Worm (Caenorhabditis elegans) whole organism, young adult: ENCODE measurements around the gene T28F3.8.
A peak's percentile ranks its signal among the peaks of the same experiment; 100 is the strongest.

Experiments
- D2030.7 ChIP-seq: fragments of 200-800 bp; sonication (Bioruptor generic); IDR thresholded peaks from 2 replicates; pipeline ENCODE4 v1.3.6; 2022; ENCODE audit warnings: missing genetic modification reagents, missing genetic modification characterization, missing compliant biosample characterization
- F37B4.10 ChIP-seq: fragments of 200-800 bp; sonication (Bioruptor generic); IDR thresholded peaks from 2 replicates; pipeline ENCODE4 v1.3.6; 2022; ENCODE audit warnings: missing genetic modification characterization, missing compliant biosample characterization
- F49E8.2 ChIP-seq: sonication (generic microtip); optimal IDR thresholded peaks from 3 replicates; lab custom pipeline; 2017; ENCODE audit warnings: missing genetic modification characterization, mild to moderate bottlenecking, missing compliant biosample characterization, antibody characterized with exemption, moderate library complexity; ENCODE audit not compliant: insufficient read depth
- K11D2.4 ChIP-seq: fragments of 200-800 bp; sonication (Bioruptor generic); IDR thresholded peaks from 2 replicates; pipeline ENCODE4 v1.3.6; 2022; ENCODE audit warnings: missing genetic modification reagents, missing genetic modification characterization, missing compliant biosample characterization
- Y67H2A.10 ChIP-seq: fragments of 200-800 bp; sonication (Bioruptor generic); conservative IDR thresholded peaks from 2 replicates; pipeline ENCODE4 v1.3.6; 2022; ENCODE audit warnings: missing genetic modification reagents, missing genetic modification characterization, missing compliant biosample characterization
- Y79H2A.3 ChIP-seq: fragments of 200-800 bp; sonication (Bioruptor generic); conservative IDR thresholded peaks from 2 replicates; pipeline ENCODE4 v1.3.6; 2022; ENCODE audit warnings: missing genetic modification reagents, missing genetic modification characterization, missing compliant biosample characterization
- akir-1 ChIP-seq: fragments of 200-800 bp; sonication (Bioruptor generic); optimal IDR thresholded peaks from 2 replicates; lab custom pipeline; 2018; ENCODE audit warnings: mild to moderate bottlenecking, missing genetic modification characterization, moderate library complexity, missing compliant biosample characterization
- aptf-2 ChIP-seq: fragments of 200-800 bp; sonication (Bioruptor generic); conservative IDR thresholded peaks from 2 replicates; pipeline ENCODE4 v1.3.6; 2022; ENCODE audit warnings: missing genetic modification reagents, missing genetic modification characterization, missing compliant biosample characterization
- cebp-1 ChIP-seq, 2 experiments: fragments of 200-800 bp in 1 of 2; sonication (Bioruptor generic) in 1 of 2; sonication (generic microtip) in 1 of 2; IDR thresholded peaks in 1 of 2; optimal IDR thresholded peaks in 1 of 2; 2 replicates each; pipeline versions ENCODE4 v1.3.6 to Lab custom; 2017 to 2022; ENCODE audit warnings: missing compliant biosample characterization in 2 of 2, missing genetic modification characterization in 2 of 2, mild to moderate bottlenecking in 1 of 2, missing genetic modification reagents in 1 of 2, moderate library complexity in 1 of 2
- ceh-40 ChIP-seq: fragments of 200-800 bp; sonication (Bioruptor generic); IDR thresholded peaks from 2 replicates; pipeline ENCODE4 v1.3.6; 2022; ENCODE audit warnings: missing genetic modification characterization, missing compliant biosample characterization
- ceh-79 ChIP-seq: sonication (generic microtip); optimal IDR thresholded peaks from 2 replicates; lab custom pipeline; 2017; ENCODE audit warnings: mild to moderate bottlenecking, missing genetic modification characterization, missing compliant biosample characterization
- dox-1 ChIP-seq: fragments of 200-800 bp; sonication (Bioruptor generic); IDR thresholded peaks from 2 replicates; pipeline ENCODE4 v1.3.6; 2022; ENCODE audit warnings: missing genetic modification reagents, missing genetic modification characterization, missing compliant biosample characterization
- egrh-3 ChIP-seq: fragments of 200-800 bp; sonication (Bioruptor generic); IDR thresholded peaks from 2 replicates; pipeline ENCODE4 v1.3.6; 2022; ENCODE audit warnings: missing genetic modification reagents, missing genetic modification characterization, missing compliant biosample characterization
- him-1 ChIP-seq: sonication (generic microtip); optimal IDR thresholded peaks from 2 replicates; lab custom pipeline; 2016; ENCODE audit warnings: missing genotype, missing genetic modification reagents, missing genetic modification characterization, missing compliant biosample characterization
- hmg-1.2 ChIP-seq: fragments of 200-800 bp; sonication (Bioruptor generic); IDR thresholded peaks from 2 replicates; pipeline ENCODE4 v1.3.6; 2022; ENCODE audit warnings: missing genetic modification reagents, missing genetic modification characterization, missing compliant biosample characterization
- lag-1 ChIP-seq: fragments of 200-800 bp; sonication (Bioruptor generic); IDR thresholded peaks from 2 replicates; pipeline ENCODE4 v1.3.6; 2022; ENCODE audit warnings: missing genetic modification reagents, missing genetic modification characterization, missing compliant biosample characterization
- lin-26 ChIP-seq: fragments of 200-800 bp; sonication (Bioruptor generic); IDR thresholded peaks from 2 replicates; pipeline ENCODE4 v1.3.6; 2022; ENCODE audit warnings: missing genetic modification reagents, missing genetic modification characterization, missing compliant biosample characterization
- lin-40 ChIP-seq: sonication (generic microtip); optimal IDR thresholded peaks from 2 replicates; lab custom pipeline; 2016; ENCODE audit warnings: missing genetic modification characterization, mild to moderate bottlenecking, missing compliant biosample characterization, missing genotype, missing genetic modification reagents
- lsl-1 ChIP-seq: fragments of 200-800 bp; sonication (Bioruptor generic); optimal IDR thresholded peaks from 2 replicates; lab custom pipeline; 2018; ENCODE audit warnings: mild to moderate bottlenecking, missing genetic modification characterization, moderate library complexity, missing compliant biosample characterization
- lsy-27 ChIP-seq: sonication (generic microtip); optimal IDR thresholded peaks from 2 replicates; lab custom pipeline; 2017; ENCODE audit warnings: missing genetic modification characterization, mild to moderate bottlenecking, missing compliant biosample characterization, antibody characterized with exemption, missing genotype, borderline replicate concordance; ENCODE audit not compliant: insufficient read depth
- madf-10 ChIP-seq: sonication (generic microtip); optimal IDR thresholded peaks from 2 replicates; lab custom pipeline; 2016; ENCODE audit warnings: mild to moderate bottlenecking, missing genetic modification characterization, missing compliant biosample characterization
- mcd-1 ChIP-seq: fragments of 200-800 bp; sonication (Bioruptor generic); IDR thresholded peaks from 2 replicates; pipeline ENCODE4 v1.3.6; 2022; ENCODE audit warnings: missing genetic modification reagents, missing genetic modification characterization, missing compliant biosample characterization
- nhr-27 ChIP-seq: fragments of 200-800 bp; sonication (Bioruptor generic); optimal IDR thresholded peaks from 2 replicates; lab custom pipeline; 2018; ENCODE audit warnings: mild to moderate bottlenecking, missing genetic modification characterization, moderate library complexity, missing compliant biosample characterization
- nhr-80 ChIP-seq: sonication (generic microtip); optimal IDR thresholded peaks from 2 replicates; lab custom pipeline; 2016; ENCODE audit warnings: missing genetic modification characterization, missing compliant biosample characterization
- nhr-90 ChIP-seq: sonication (generic microtip); optimal IDR thresholded peaks from 2 replicates; lab custom pipeline; 2016; ENCODE audit warnings: missing genotype, mild to moderate bottlenecking, missing genetic modification characterization, missing compliant biosample characterization
- pbrm-1 ChIP-seq: fragments of 200-800 bp; sonication (Bioruptor generic); IDR thresholded peaks from 2 replicates; pipeline ENCODE4 v1.3.6; 2022; ENCODE audit warnings: missing genetic modification reagents, missing genetic modification characterization, missing compliant biosample characterization
- repo-1 ChIP-seq: sonication (generic microtip); optimal IDR thresholded peaks from 2 replicates; lab custom pipeline; 2017; ENCODE audit warnings: mild to moderate bottlenecking, missing genetic modification characterization, missing compliant biosample characterization
- snpc-1.1 ChIP-seq: sonication (generic microtip); optimal IDR thresholded peaks from 2 replicates; lab custom pipeline; 2017; ENCODE audit warnings: missing genetic modification characterization, mild to moderate bottlenecking, missing compliant biosample characterization, antibody characterized with exemption, moderate library complexity, missing genotype, missing genetic modification reagents; ENCODE audit not compliant: insufficient read depth
- snpc-4 ChIP-seq, 5 experiments: fragments of 150-350 bp in 1 of 5; sonication (generic microtip) in 4 of 5; optimal IDR thresholded peaks; 2 replicates each; lab custom pipeline; 2014 to 2018; ENCODE audit warnings: missing genetic modification characterization in 5 of 5, missing biosample characterization in 3 of 5, antibody characterized with exemption in 2 of 5, mild to moderate bottlenecking in 2 of 5, missing compliant biosample characterization in 2 of 5, missing genotype in 2 of 5, moderate library complexity in 2 of 5, missing genetic modification reagents in 1 of 5
- unc-62 ChIP-seq: fragments of 150-350 bp; optimal IDR thresholded peaks from 2 replicates; lab custom pipeline; 2014; ENCODE audit warnings: missing biosample characterization, missing genetic modification reagents, missing genetic modification characterization
- xnd-1 ChIP-seq: sonication (generic microtip); optimal IDR thresholded peaks from 2 replicates; lab custom pipeline; 2016; ENCODE audit warnings: missing genotype, missing genetic modification reagents, missing genetic modification characterization, missing compliant biosample characterization
- zfh-2 ChIP-seq: fragments of 200-800 bp; sonication (Bioruptor generic); conservative IDR thresholded peaks from 2 replicates; pipeline ENCODE4 v1.3.6; 2022; ENCODE audit warnings: missing genetic modification reagents, missing genetic modification characterization, missing compliant biosample characterization
- ztf-25 ChIP-seq: fragments of 200-800 bp; sonication (Bioruptor generic); IDR thresholded peaks from 2 replicates; pipeline ENCODE4 v1.3.6; 2022; ENCODE audit warnings: missing genetic modification reagents, missing genetic modification characterization, missing compliant biosample characterization

T28F3.8 gene

ce11 chrIV:17332261-17332660 lies 25.1 kb upstream of the T28F3.8 start, which contains the start of gene C49C3.7:
TSS of gene C49C3.7 (plus strand) at chrIV:17332561.
- TF ChIP-seq snpc-4 (GFP tag; optimal IDR thresholded peaks at IDR 0.05; lab: Kevin White, UChicago) (no peak), snpc-4 (tag; optimal IDR thresholded peaks at IDR 0.05; lab: Kevin White, UChicago) (peak in 1 of 4 experiments; percentile 50), lsl-1 (GFP tag; lab: Kevin White, UChicago) (no peak)

ce11 chrIV:17331100-17331577 lies 24.0 kb upstream of the T28F3.8 start, which contains the start of gene C49C3.6:
TSS of gene C49C3.6 (plus strand) at chrIV:17331527.
- TF ChIP-seq mcd-1 (GFP tag; lab: Robert Waterston, UW) (peak; percentile 70), snpc-4 (GFP tag; optimal IDR thresholded peaks at IDR 0.05; lab: Kevin White, UChicago) (peak; percentile 51), snpc-4 (tag; optimal IDR thresholded peaks at IDR 0.05; lab: Kevin White, UChicago) (peak in 2 of 4 experiments; percentile 27 to 67), F49E8.2 (tag; lab: Kevin White, UChicago) (no peak), hmg-1.2 (GFP tag; lab: Robert Waterston, UW) (peak; percentile 95), nhr-90 (tag; lab: Kevin White, UChicago) (no peak), lin-40 (no peak), Y67H2A.10 (no peak)
- TF ChIP-seq, all 124 proteins: peak for 3

- TF ChIP-seq hmg-1.2 (GFP tag; lab: Robert Waterston, UW): peak; percentile 53; the same call in 1 of the 2 replicates
- TF ChIP-seq pbrm-1 (GFP tag; lab: Robert Waterston, UW): no peak
- no peak for TF ChIP-seq aptf-2 (GFP tag; lab: Robert Waterston, UW)
- no peak for TF ChIP-seq xnd-1 (tag; lab: Kevin White, UChicago)
- TF ChIP-seq him-1 (tag; lab: Kevin White, UChicago): no peak
- TF ChIP-seq ceh-79: no peak
These were observed 21.7 kb upstream of the T28F3.8 start, which contains the start of gene ceh-88 for ce11 chrIV:17328834-17329233. TSS of gene ceh-88 (plus strand) at chrIV:17329188.

- TF ChIP-seq akir-1 (GFP tag; lab: Kevin White, UChicago) (no peak), ceh-79 (no peak), nhr-80 (peak; percentile 56), him-1 (tag; lab: Kevin White, UChicago) (no peak), dox-1 (GFP tag; lab: Robert Waterston, UW) (no peak)
These were observed 13.3 kb upstream of the T28F3.8 start, which contains the start of gene C49C3.4 for ce11 chrIV:17320445-17320844. TSS of gene C49C3.4 (plus strand) at chrIV:17320795.

ce11 chrIV:17316398-17316797 lies 9.3 kb upstream of the T28F3.8 start, which contains the start of gene C49C3.20:
TSS of gene C49C3.20 (minus strand) at chrIV:17316498.
- TF ChIP-seq lag-1 (GFP tag; lab: Robert Waterston, UW) (no peak), repo-1 (tag; lab: Kevin White, UChicago) (no peak), Y79H2A.3 (no peak), dox-1 (GFP tag; lab: Robert Waterston, UW) (no peak), unc-62 (GFP tag; lab: Kevin White, UChicago) (no peak), lin-26 (GFP tag; lab: Robert Waterston, UW) (no peak), madf-10 (tag; lab: Kevin White, UChicago) (no peak)
- TF ChIP-seq, all 124 proteins: peak for 0

- TF ChIP-seq ztf-25 (GFP tag; lab: Robert Waterston, UW) (no peak), lsy-27 (no peak), ceh-40 (GFP tag; lab: Robert Waterston, UW) (no peak)
These were observed 4.7 kb upstream of the T28F3.8 start, which contains the start of gene snf-9 for ce11 chrIV:17311842-17312241. TSS of gene snf-9 (plus strand) at chrIV:17312142.

ce11 chrIV:17308211-17308610 lies 1.1 kb upstream of the T28F3.8 start, which contains the start of gene T28F3.9:
TSS of gene T28F3.9 (plus strand) at chrIV:17308511.
- TF ChIP-seq snpc-1.1 (no peak), cebp-1 (GFP tag; IDR thresholded peaks at IDR 0.05; lab: Robert Waterston, UW) (no peak), cebp-1 (tag; optimal IDR thresholded peaks at IDR 0.05; lab: Kevin White, UChicago) (no peak), F37B4.10 (GFP tag; lab: Robert Waterston, UW) (no peak), egrh-3 (no peak), K11D2.4 (GFP tag; lab: Robert Waterston, UW) (no peak), nhr-90 (tag; lab: Kevin White, UChicago) (no peak), zfh-2 (GFP tag; lab: Robert Waterston, UW) (no peak), pbrm-1 (GFP tag; lab: Robert Waterston, UW) (no peak), nhr-27 (no peak), D2030.7 (no peak)
